Fruit fly (Drosophila melanogaster): ENCODE data around the gene CG46468.

The CG46468 gene

dm6 chr2L:9509653-9510052 lies 55.6 kb downstream of the CG46468 start (continued):
- TF ChIP-seq tio (GFP tag; optimal IDR thresholded peaks at IDR 0.05) (no peak), CG12071 (GFP tag; optimal IDR thresholded peaks at IDR 0.05) (no peak), crc (GFP tag; optimal IDR thresholded peaks at IDR 0.05) (no peak), CG7839 (tag; optimal IDR thresholded peaks at IDR 0.05) (no peak), CG2875 (GFP tag; optimal IDR thresholded peaks at IDR 0.05) (no peak), Med (GFP tag) (peak; percentile 90), CG2712 (tag; optimal IDR thresholded peaks at IDR 0.05) (no peak), grn (GFP tag; optimal IDR thresholded peaks at IDR 0.05) (no peak), zen (tag; optimal IDR thresholded peaks at IDR 0.05) (no peak), Dip2 (GFP tag; IDR thresholded peaks at IDR 0.05) (no peak), CG17802 (tag; optimal IDR thresholded peaks at IDR 0.05) (no peak), wor (GFP tag; IDR thresholded peaks at IDR 0.05) (no peak), CG3726 (GFP tag; IDR thresholded peaks at IDR 0.05) (no peak), Sry-δ (GFP tag; optimal IDR thresholded peaks at IDR 0.05) (no peak), CG15479 (GFP tag; optimal IDR thresholded peaks at IDR 0.05) (no peak), Fer2 (tag; optimal IDR thresholded peaks at IDR 0.05) (no peak), gsb (GFP tag; IDR thresholded peaks at IDR 0.05) (0 out of 2 replicates have a peak, but pooled peaks have one; percentile 30), CG33557 (GFP tag; optimal IDR thresholded peaks at IDR 0.05) (no peak), CG8944 (GFP tag; optimal IDR thresholded peaks at IDR 0.05) (no peak), zf30C (GFP tag; optimal IDR thresholded peaks at IDR 0.05) (no peak), seq (GFP tag; IDR thresholded peaks at IDR 0.05) (no peak), al (GFP tag; IDR thresholded peaks at IDR 0.05) (no peak), CG11247 (GFP tag; IDR thresholded peaks at IDR 0.05) (no peak; the same call in 1 of the 2 replicates), crol (GFP tag; IDR thresholded peaks at IDR 0.05) (no peak), luna (GFP tag; optimal IDR thresholded peaks at IDR 0.05) (no peak), Atf6 (GFP tag; IDR thresholded peaks at IDR 0.05) (peak; percentile 48; the same call in 1 of the 2 replicates), E2f1 (GFP tag; IDR thresholded peaks at IDR 0.05) (no peak; the same call in 1 of the 2 replicates), Doc2 (GFP tag; IDR thresholded peaks at IDR 0.05) (no peak), CG5245 (GFP tag; optimal IDR thresholded peaks at IDR 0.05) (no peak), Hr78 (GFP tag; optimal IDR thresholded peaks at IDR 0.05) (no peak), CG11695 (GFP tag; IDR thresholded peaks at IDR 0.05) (0 out of 3 replicates have a peak, but pooled peaks have one; percentile 6), mam (GFP tag; optimal IDR thresholded peaks at IDR 0.05) (no peak), Vsx1 (GFP tag; optimal IDR thresholded peaks at IDR 0.05) (peak; percentile 2), CG6683 (GFP tag; optimal IDR thresholded peaks at IDR 0.05) (peak; percentile 11), Atf3 (GFP tag; optimal IDR thresholded peaks at IDR 0.05) (no peak), sc (optimal IDR thresholded peaks at IDR 0.05) (no peak), sc (GFP tag; optimal IDR thresholded peaks at IDR 0.05) (peak; percentile 1), CG5180 (GFP tag; optimal IDR thresholded peaks at IDR 0.05) (peak; percentile 12), CG42726 (GFP tag; IDR thresholded peaks at IDR 0.05; ENCODE audit: partially characterized antibody) (no peak), Chrac-16 (GFP tag; optimal IDR thresholded peaks at IDR 0.05) (no peak), CG12236 (GFP tag; optimal IDR thresholded peaks at IDR 0.05) (no peak), ewg (GFP tag; optimal IDR thresholded peaks at IDR 0.05) (no peak), CG10147 (GFP tag; optimal IDR thresholded peaks at IDR 0.05) (no peak), CG15514 (GFP tag; optimal IDR thresholded peaks at IDR 0.05) (peak; percentile 70), CG1024 (GFP tag; IDR thresholded peaks at IDR 0.05) (no peak), ind (GFP tag; optimal IDR thresholded peaks at IDR 0.05) (no peak), kah (GFP tag; optimal IDR thresholded peaks at IDR 0.05) (no peak), Ssrp (tag; optimal IDR thresholded peaks at IDR 0.05) (no peak), Dref (GFP tag; IDR thresholded peaks at IDR 0.05) (no peak), CG2889 (GFP tag; IDR thresholded peaks at IDR 0.05) (no peak), CG3065 (GFP tag; optimal IDR thresholded peaks at IDR 0.05) (no peak), MBD-R2 (GFP tag; IDR thresholded peaks at IDR 0.05) (no peak)
